Fruit fly (Drosophila melanogaster) whole organism, embryonic: ENCODE data around the gene Atac2.
A peak's percentile ranks its signal among the peaks of the same experiment; 100 is the strongest.

Experiments
- Adf1 ChIP-seq: fragments of 200-800 bp; sonication (Bioruptor generic); IDR thresholded peaks from 2 replicates; pipeline ENCODE4 v1.3.6; 2022; ENCODE audit warnings: missing biosample characterization, missing genetic modification characterization
- Aef1 ChIP-seq: fragments of 200-800 bp; sonication (Bioruptor generic); IDR thresholded peaks from 3 replicates; pipeline ENCODE4 v1.3.6; 2022; ENCODE audit warnings: missing biosample characterization, missing genetic modification characterization
- CG12071 ChIP-seq: fragments of 200-800 bp; sonication (Bioruptor generic); optimal IDR thresholded peaks from 3 replicates; lab custom pipeline; 2018; ENCODE audit warnings: missing biosample characterization, mild to moderate bottlenecking, missing genetic modification characterization
- CG13624 ChIP-seq: fragments of 200-800 bp; sonication (Bioruptor generic); optimal IDR thresholded peaks from 2 replicates; lab custom pipeline; 2016; ENCODE audit warnings: missing biosample characterization, missing genetic modification characterization
- CG14014 ChIP-seq: fragments of 200-800 bp; sonication (Bioruptor generic); IDR thresholded peaks from 2 replicates; pipeline ENCODE4 v1.3.6; 2022; ENCODE audit warnings: missing biosample characterization, missing genetic modification characterization
- CG1529 ChIP-seq: fragments of 200-800 bp; sonication (Bioruptor generic); optimal IDR thresholded peaks from 3 replicates; lab custom pipeline; 2018; ENCODE audit warnings: missing biosample characterization, missing genetic modification characterization
- CG1647 ChIP-seq: fragments of 200-800 bp; sonication (Bioruptor generic); optimal IDR thresholded peaks from 3 replicates; lab custom pipeline; 2016; ENCODE audit warnings: missing biosample characterization, missing genetic modification characterization
- CG17359 ChIP-seq: fragments of 200-800 bp; sonication (Bioruptor generic); optimal IDR thresholded peaks from 3 replicates; lab custom pipeline; 2018; ENCODE audit warnings: missing biosample characterization, mild to moderate bottlenecking, missing genetic modification characterization, moderate library complexity
- CG1832 ChIP-seq: fragments of 200-800 bp; sonication (Bioruptor generic); optimal IDR thresholded peaks from 2 replicates; lab custom pipeline; 2017; ENCODE audit warnings: missing biosample characterization, mild to moderate bottlenecking, missing genetic modification characterization, inconsistent platforms
- CG32767 ChIP-seq: fragments of 200-800 bp; sonication (Bioruptor generic); IDR thresholded peaks from 2 replicates; pipeline ENCODE4 v1.3.6; 2022; ENCODE audit warnings: missing biosample characterization, missing genetic modification characterization
- CG3281 ChIP-seq: fragments of 200-800 bp; sonication (Bioruptor generic); optimal IDR thresholded peaks from 3 replicates; lab custom pipeline; 2017; ENCODE audit warnings: missing biosample characterization, mild to moderate bottlenecking, missing genetic modification characterization
- CG34224 ChIP-seq: fragments of 200-800 bp; sonication (Bioruptor generic); IDR thresholded peaks from 3 replicates; pipeline ENCODE4 v1.3.6; 2022; ENCODE audit warnings: missing biosample characterization, missing genetic modification characterization; ENCODE audit not compliant: partially characterized antibody
- CG42726 ChIP-seq: fragments of 200-800 bp; sonication (Bioruptor generic); IDR thresholded peaks from 2 replicates; pipeline ENCODE4 v1.3.6; 2022; ENCODE audit warnings: missing biosample characterization, missing genetic modification characterization; ENCODE audit not compliant: partially characterized antibody
- CG4424 ChIP-seq: fragments of 200-800 bp; sonication (Bioruptor generic); optimal IDR thresholded peaks from 3 replicates; lab custom pipeline; 2016; ENCODE audit warnings: missing biosample characterization, missing genetic modification characterization
- CG4820 ChIP-seq: fragments of 200-800 bp; sonication (Bioruptor generic); optimal IDR thresholded peaks from 3 replicates; lab custom pipeline; 2016; ENCODE audit warnings: missing biosample characterization, missing genetic modification characterization
- CG7786 ChIP-seq: fragments of 200-800 bp; sonication (Bioruptor generic); optimal IDR thresholded peaks from 2 replicates; lab custom pipeline; 2016; ENCODE audit warnings: missing biosample characterization, missing genetic modification characterization
- Chrac-16 ChIP-seq: fragments of 200-800 bp; sonication (Bioruptor generic); optimal IDR thresholded peaks from 3 replicates; lab custom pipeline; 2016; ENCODE audit warnings: missing biosample characterization, missing genetic modification characterization
- E2f2 ChIP-seq: fragments of 200-800 bp; sonication (Bioruptor generic); IDR thresholded peaks from 2 replicates; pipeline ENCODE4 v1.3.6; 2022; ENCODE audit warnings: missing biosample characterization, missing genetic modification characterization
- Ets65A ChIP-seq: fragments of 200-800 bp; sonication (Bioruptor generic); peaks from one replicate; lab custom pipeline; 2016; ENCODE audit warnings: missing biosample characterization, missing genetic modification characterization
- Fer3 ChIP-seq: fragments of 200-800 bp; sonication (Bioruptor generic); optimal IDR thresholded peaks from 2 replicates; lab custom pipeline; 2018; ENCODE audit warnings: missing biosample characterization, mild to moderate bottlenecking, missing genetic modification characterization, moderate library complexity
- HHEX ChIP-seq: fragments of 200-800 bp; sonication (Bioruptor generic); optimal IDR thresholded peaks from 3 replicates; lab custom pipeline; 2017; ENCODE audit warnings: missing biosample characterization, mild to moderate bottlenecking, missing genetic modification characterization, missing genetic modification reagents
- MTF-1 ChIP-seq: fragments of 200-800 bp; sonication (Bioruptor generic); optimal IDR thresholded peaks from 2 replicates; lab custom pipeline; 2018; ENCODE audit warnings: missing biosample characterization, mild to moderate bottlenecking, missing genetic modification characterization, borderline replicate concordance
- Max ChIP-seq: fragments of 200-800 bp; sonication (Bioruptor generic); optimal IDR thresholded peaks from 2 replicates; lab custom pipeline; 2016; ENCODE audit warnings: missing biosample characterization, mild to moderate bottlenecking, missing genetic modification characterization
- NFAT ChIP-seq: fragments of 200-800 bp; sonication (Bioruptor generic); IDR thresholded peaks from 2 replicates; pipeline ENCODE4 v1.3.6; 2022; ENCODE audit warnings: missing biosample characterization, missing genetic modification characterization
- Neu2 ChIP-seq: fragments of 200-800 bp; sonication (Bioruptor generic); optimal IDR thresholded peaks from 3 replicates; lab custom pipeline; 2016; ENCODE audit warnings: missing biosample characterization, missing genetic modification characterization, borderline replicate concordance
- Ptx1 ChIP-seq: fragments of 200-800 bp; sonication (Bioruptor generic); IDR thresholded peaks from 2 replicates; pipeline ENCODE4 v1.3.6; 2022; ENCODE audit warnings: missing biosample characterization, missing genetic modification characterization
- Sox102F ChIP-seq: fragments of 200-800 bp; sonication (Bioruptor generic); optimal IDR thresholded peaks from 2 replicates; lab custom pipeline; 2018; ENCODE audit warnings: missing biosample characterization, mild to moderate bottlenecking, missing genetic modification characterization, moderate library complexity
- Spps ChIP-seq: fragments of 200-800 bp; sonication (Bioruptor generic); optimal IDR thresholded peaks from 2 replicates; lab custom pipeline; 2018; ENCODE audit warnings: missing biosample characterization, mild to moderate bottlenecking, missing genetic modification characterization
- Sry-δ ChIP-seq: fragments of 200-800 bp; sonication (Bioruptor generic); optimal IDR thresholded peaks from 2 replicates; lab custom pipeline; 2016; ENCODE audit warnings: missing biosample characterization, missing genetic modification characterization
- ase ChIP-seq: fragments of 200-800 bp; sonication (Bioruptor generic); IDR thresholded peaks from 3 replicates; pipeline ENCODE4 v1.3.6; 2022; ENCODE audit warnings: missing biosample characterization, missing genetic modification characterization
- bowl ChIP-seq: fragments of 200-800 bp; sonication (Bioruptor generic); IDR thresholded peaks from 2 replicates; pipeline ENCODE4 v1.3.6; 2022; ENCODE audit warnings: missing biosample characterization, missing genetic modification characterization
- corto ChIP-seq: fragments of 200-800 bp; sonication (Bioruptor generic); optimal IDR thresholded peaks from 2 replicates; lab custom pipeline; 2016; ENCODE audit warnings: missing biosample characterization, mild to moderate bottlenecking, missing genetic modification characterization, moderate library complexity
- da ChIP-seq: fragments of 200-800 bp; sonication (Bioruptor generic); optimal IDR thresholded peaks from 2 replicates; lab custom pipeline; 2016; ENCODE audit warnings: missing biosample characterization, missing genetic modification characterization
- dpn ChIP-seq, 2 experiments: fragments of 200-800 bp; sonication (Bioruptor generic); optimal IDR thresholded peaks; 3 replicates each; lab custom pipeline; 2016; ENCODE audit warnings: missing biosample characterization in 2 of 2, missing genetic modification characterization in 2 of 2
- fru ChIP-seq: fragments of >200 bp; optimal IDR thresholded peaks from 2 replicates; lab custom pipeline; 2017
- ind ChIP-seq: fragments of 200-800 bp; sonication (Bioruptor generic); optimal IDR thresholded peaks from 3 replicates; lab custom pipeline; 2016; ENCODE audit warnings: missing biosample characterization, missing genetic modification characterization
- jumu ChIP-seq: fragments of 200-800 bp; sonication (Bioruptor generic); optimal IDR thresholded peaks from 3 replicates; lab custom pipeline; 2016; ENCODE audit warnings: missing biosample characterization, missing genetic modification characterization
- klu ChIP-seq: fragments of 200-800 bp; sonication (Bioruptor generic); IDR thresholded peaks from 2 replicates; pipeline ENCODE4 v1.3.6; 2022; ENCODE audit warnings: missing biosample characterization, missing genetic modification characterization
- lilli ChIP-seq: fragments of 200-800 bp; sonication (Bioruptor generic); optimal IDR thresholded peaks from 3 replicates; lab custom pipeline; 2016; ENCODE audit warnings: missing biosample characterization, missing genetic modification characterization
- nau ChIP-seq: fragments of 200-800 bp; sonication (Bioruptor generic); optimal IDR thresholded peaks from 3 replicates; lab custom pipeline; 2017; ENCODE audit warnings: missing biosample characterization, mild to moderate bottlenecking, missing genetic modification characterization, missing genetic modification reagents
- nerfin-1 ChIP-seq: fragments of 200-800 bp; sonication (Bioruptor generic); optimal IDR thresholded peaks from 3 replicates; lab custom pipeline; 2019; ENCODE audit warnings: missing biosample characterization, mild to moderate bottlenecking, missing genetic modification characterization, moderate library complexity
- pb ChIP-seq: fragments of 200-800 bp; sonication (Bioruptor generic); optimal IDR thresholded peaks from 3 replicates; lab custom pipeline; 2016; ENCODE audit warnings: missing biosample characterization, missing genetic modification characterization
- phol ChIP-seq: fragments of 200-800 bp; sonication (Bioruptor generic); optimal IDR thresholded peaks from 3 replicates; lab custom pipeline; 2018; ENCODE audit warnings: missing biosample characterization, mild to moderate bottlenecking, missing genetic modification characterization, moderate library complexity
- psq ChIP-seq: fragments of 200-800 bp; sonication (Bioruptor generic); optimal IDR thresholded peaks from 2 replicates; lab custom pipeline; 2017; ENCODE audit warnings: missing biosample characterization, missing genetic modification characterization
- sd ChIP-seq: fragments of 200-800 bp; sonication (Bioruptor generic); optimal IDR thresholded peaks from 3 replicates; lab custom pipeline; 2018; ENCODE audit warnings: missing biosample characterization, mild to moderate bottlenecking, missing genetic modification characterization, moderate library complexity
- sens ChIP-seq: fragments of 200-800 bp; sonication (Bioruptor generic); peaks from one replicate; lab custom pipeline; 2016; ENCODE audit warnings: missing biosample characterization, missing genetic modification characterization
- shn ChIP-seq: fragments of 200-800 bp; sonication (Bioruptor generic); optimal IDR thresholded peaks from 3 replicates; lab custom pipeline; 2016; ENCODE audit warnings: missing biosample characterization, missing genetic modification characterization
- sisA ChIP-seq: fragments of 200-800 bp; sonication (Bioruptor generic); IDR thresholded peaks from 2 replicates; pipeline ENCODE4 v1.3.6; 2022; ENCODE audit warnings: missing biosample characterization, missing genetic modification characterization
- slp2 ChIP-seq: fragments of 200-800 bp; sonication (Bioruptor generic); optimal IDR thresholded peaks from 2 replicates; lab custom pipeline; 2016; ENCODE audit warnings: missing biosample characterization, missing genetic modification characterization
- toy ChIP-seq: fragments of 200-800 bp; sonication (Bioruptor generic); IDR thresholded peaks from 2 replicates; pipeline ENCODE4 v1.3.6; 2022; ENCODE audit warnings: missing biosample characterization, missing genetic modification characterization
- wor ChIP-seq: fragments of 200-800 bp; sonication (Bioruptor generic); IDR thresholded peaks from 2 replicates; pipeline ENCODE4 v1.3.6; 2022; ENCODE audit warnings: missing biosample characterization, missing genetic modification characterization

Gene Atac2

dm6 chr2L:18571724-18572427 lies 40.2 kb downstream of the Atac2 start (continued):
- no peak for TF ChIP-seq HHEX (GFP tag; lab: Kevin White, UChicago)
- TF ChIP-seq MTF-1 = peak; percentile 36
- TF ChIP-seq CG12071 (GFP tag; lab: Kevin White, UChicago) = no peak
- no peak for TF ChIP-seq jumu (GFP tag; lab: Kevin White, UChicago)
- 0 out of 3 replicates have a peak, but pooled peaks have one; percentile 8 for TF ChIP-seq CG34224 (GFP tag; lab: Robert Waterston, UW)
- TF ChIP-seq phol = no peak
- no peak for TF ChIP-seq CG4424 (GFP tag; lab: Kevin White, UChicago)
- peak; percentile 33; the same call in 1 of the 2 replicates for TF ChIP-seq NFAT (GFP tag; lab: Robert Waterston, UW)
- TF ChIP-seq toy (GFP tag; lab: Robert Waterston, UW) = no peak
- TF ChIP-seq shn (GFP tag; lab: Kevin White, UChicago) = peak; percentile 13
- no peak for TF ChIP-seq CG1529 (GFP tag; lab: Kevin White, UChicago)
- no peak for TF ChIP-seq pb
- TF ChIP-seq Chrac-16 (GFP tag; lab: Kevin White, UChicago) = no peak
- TF ChIP-seq fru (lab: Kevin White, UChicago) = no peak
- no peak for TF ChIP-seq Sox102F (GFP tag; lab: Kevin White, UChicago)
- TF ChIP-seq CG13624 (GFP tag; lab: Kevin White, UChicago) = peak; percentile 18
- no peak for TF ChIP-seq wor (GFP tag; lab: Robert Waterston, UW)
- TF ChIP-seq da (GFP tag; lab: Kevin White, UChicago) = no peak
- peak; percentile 10 for TF ChIP-seq CG17359 (tag; lab: Kevin White, UChicago)
- TF ChIP-seq sd = no peak
- TF ChIP-seq ind (GFP tag; lab: Kevin White, UChicago) = no peak
- TF ChIP-seq sens (GFP tag; lab: Kevin White, UChicago) = peak; percentile 49
- no peak for TF ChIP-seq Aef1
- no peak for TF ChIP-seq psq
- TF ChIP-seq sisA (GFP tag; lab: Robert Waterston, UW) = no peak
- TF ChIP-seq CG32767 (GFP tag; lab: Robert Waterston, UW) = no peak
- no peak for TF ChIP-seq corto (GFP tag; lab: Kevin White, UChicago)
- TF ChIP-seq CG42726 = peak; percentile 81; the same call in 1 of the 2 replicates
- no peak for TF ChIP-seq bowl
- TF ChIP-seq slp2 (GFP tag; lab: Kevin White, UChicago) = no peak
- TF ChIP-seq nerfin-1 (tag; lab: Kevin White, UChicago) = no peak
- no peak for TF ChIP-seq CG4820 (GFP tag; lab: Kevin White, UChicago)
- no peak for TF ChIP-seq CG1832 (GFP tag; lab: Kevin White, UChicago)
- no peak for TF ChIP-seq Neu2 (GFP tag; lab: Kevin White, UChicago)
- no peak for TF ChIP-seq Ptx1 (GFP tag; lab: Robert Waterston, UW)
- TF ChIP-seq CG7786 = no peak
- TF ChIP-seq dpn (GFP tag; optimal IDR thresholded peaks at IDR 0.05; lab: Kevin White, UChicago) = no peak
- no peak for TF ChIP-seq klu (GFP tag; lab: Robert Waterston, UW)
- TF ChIP-seq Adf1 (GFP tag; lab: Robert Waterston, UW) = peak; percentile 98
- TF ChIP-seq CG14014 (GFP tag; lab: Robert Waterston, UW) = no peak; the same call in 1 of the 2 replicates
- no peak for TF ChIP-seq lilli (GFP tag; lab: Kevin White, UChicago)
- no peak for TF ChIP-seq CG1647 (GFP tag; lab: Kevin White, UChicago)
- TF ChIP-seq Spps (tag; lab: Kevin White, UChicago) = no peak
- no peak for TF ChIP-seq Sry-δ
- no peak for TF ChIP-seq Fer3 (tag; lab: Kevin White, UChicago)
- TF ChIP-seq E2f2 = no peak
- peak; percentile 81 for TF ChIP-seq Ets65A
- TF ChIP-seq CG3281 = peak; percentile 6
- TF ChIP-seq nau (GFP tag; lab: Kevin White, UChicago) = no peak
- no peak for TF ChIP-seq ase
- TF ChIP-seq Max (GFP tag; lab: Kevin White, UChicago) = no peak
